Fruit fly (Drosophila melanogaster): ENCODE results near the gene Ubx.

The Ubx gene

dm6 chr3R:16630564-16630963 is 103.7 kb downstream of the Ubx start (continued):
- peak; percentile 1 for TF ChIP-seq fd96Cb (tag; optimal IDR thresholded peaks at IDR 0.05)
- TF ChIP-seq sr (GFP tag; IDR thresholded peaks at IDR 0.05), result no peak
- no peak for TF ChIP-seq CG6272 (GFP tag; IDR thresholded peaks at IDR 0.05)
- no peak for TF ChIP-seq CG11696 (GFP tag; IDR thresholded peaks at IDR 0.05)
- TF ChIP-seq CG7987 (GFP tag; optimal IDR thresholded peaks at IDR 0.05), result no peak
- TF ChIP-seq Rfx (GFP tag; IDR thresholded peaks at IDR 0.05), result no peak
- no peak for TF ChIP-seq Blimp-1 (GFP tag; optimal IDR thresholded peaks at IDR 0.05)
- no peak for TF ChIP-seq BtbVII (GFP tag; optimal IDR thresholded peaks at IDR 0.05)
- no peak for TF ChIP-seq Ets97D (GFP tag; optimal IDR thresholded peaks at IDR 0.05)
- TF ChIP-seq Tbp (GFP tag; optimal IDR thresholded peaks at IDR 0.05), result no peak
- TF ChIP-seq CG4360 (GFP tag; IDR thresholded peaks at IDR 0.05), result no peak
- no peak for TF ChIP-seq danr (GFP tag; IDR thresholded peaks at IDR 0.05)
- no peak for TF ChIP-seq Atf6 (GFP tag; IDR thresholded peaks at IDR 0.05)
- TF ChIP-seq CG6175 (GFP tag; IDR thresholded peaks at IDR 0.05), result no peak
- no peak for TF ChIP-seq lilli (GFP tag; optimal IDR thresholded peaks at IDR 0.05)
- TF ChIP-seq CG11695 (GFP tag; IDR thresholded peaks at IDR 0.05), result no peak
- TF ChIP-seq tgo (GFP tag; IDR thresholded peaks at IDR 0.05), result no peak
- no peak for TF ChIP-seq ase (GFP tag; IDR thresholded peaks at IDR 0.05)
- no peak for TF ChIP-seq CG17802 (tag; optimal IDR thresholded peaks at IDR 0.05)
- no peak for TF ChIP-seq CG8359 (GFP tag; optimal IDR thresholded peaks at IDR 0.05; ENCODE audit: borderline replicate concordance)
- TF ChIP-seq maf-S (GFP tag; optimal IDR thresholded peaks at IDR 0.05), result no peak
- no peak for TF ChIP-seq Spps (tag; optimal IDR thresholded peaks at IDR 0.05)
- no peak for TF ChIP-seq fd3F (GFP tag; optimal IDR thresholded peaks at IDR 0.05)
- TF ChIP-seq CG1602 (GFP tag; optimal IDR thresholded peaks at IDR 0.05), result no peak
- TF ChIP-seq Hmr (GFP tag; optimal IDR thresholded peaks at IDR 0.05), result no peak
- no peak for TF ChIP-seq Chrac-16 (GFP tag; optimal IDR thresholded peaks at IDR 0.05)
- no peak for TF ChIP-seq Hr51 (GFP tag; optimal IDR thresholded peaks at IDR 0.05)
- no peak for TF ChIP-seq crol (GFP tag; IDR thresholded peaks at IDR 0.05)
- TF ChIP-seq Optix (GFP tag; IDR thresholded peaks at IDR 0.05), result no peak
- no peak for TF ChIP-seq h (optimal IDR thresholded peaks at IDR 0.05)
- TF ChIP-seq Atf-2 (GFP tag; optimal IDR thresholded peaks at IDR 0.05), result peak; percentile 38
- TF ChIP-seq Myb (GFP tag; optimal IDR thresholded peaks at IDR 0.05), result no peak
- TF ChIP-seq CG6765 (GFP tag; optimal IDR thresholded peaks at IDR 0.05), result no peak
- no peak for TF ChIP-seq CG4282 (GFP tag; optimal IDR thresholded peaks at IDR 0.05)
- TF ChIP-seq CG3995 (GFP tag; optimal IDR thresholded peaks at IDR 0.05), result no peak
- no peak for TF ChIP-seq pros (GFP tag; optimal IDR thresholded peaks at IDR 0.05)
- TF ChIP-seq ro (GFP tag; IDR thresholded peaks at IDR 0.05), result no peak
- TF ChIP-seq ERR (GFP tag; optimal IDR thresholded peaks at IDR 0.05), result no peak
- no peak for TF ChIP-seq CG17328 (GFP tag; IDR thresholded peaks at IDR 0.05)
- no peak for TF ChIP-seq pzg (GFP tag; optimal IDR thresholded peaks at IDR 0.05)
- TF ChIP-seq Ssrp (tag; optimal IDR thresholded peaks at IDR 0.05), result peak; percentile 22
- TF ChIP-seq pum (GFP tag; optimal IDR thresholded peaks at IDR 0.05), result peak; percentile 22
- TF ChIP-seq chif (GFP tag; optimal IDR thresholded peaks at IDR 0.05), result peak in 1 of 2 experiments; percentile 28
- no peak for TF ChIP-seq luna (GFP tag; optimal IDR thresholded peaks at IDR 0.05)
- TF ChIP-seq tio (GFP tag; optimal IDR thresholded peaks at IDR 0.05), result no peak
- no peak for TF ChIP-seq peb (GFP tag; IDR thresholded peaks at IDR 0.05)
- TF ChIP-seq CG9727 (GFP tag; optimal IDR thresholded peaks at IDR 0.05), result peak; percentile 49
- TF ChIP-seq CG18262 (tag; optimal IDR thresholded peaks at IDR 0.05), result peak; percentile 60
- TF ChIP-seq CG33557 (GFP tag; optimal IDR thresholded peaks at IDR 0.05), result peak; percentile 54
- TF ChIP-seq Hr39 (optimal IDR thresholded peaks at IDR 0.05), result no peak
- TF ChIP-seq Pdp1 (GFP tag; optimal IDR thresholded peaks at IDR 0.05), result no peak
- TF ChIP-seq HLH54F (GFP tag; optimal IDR thresholded peaks at IDR 0.05), result peak; percentile 3
- TF ChIP-seq CG9437 (GFP tag; optimal IDR thresholded peaks at IDR 0.05), result no peak

Measured in whole organism, embryonic.